Worm (Caenorhabditis elegans) whole organism, L3 larva: ENCODE data around the gene snr-1.

Experiments used
- elt-3 ChIP-seq, 3 experiments: fragments of 150-350 bp in 1 of 3; sonication (generic microtip) in 2 of 3; optimal IDR thresholded peaks; 2 replicates in 2 of 3; 4 replicates in 1 of 3; lab custom pipeline; 2014 to 2017; ENCODE audit warnings: missing biosample characterization in 3 of 3, missing genetic modification characterization in 3 of 3
- jun-1 ChIP-seq: fragments of 150-350 bp; optimal IDR thresholded peaks from 2 replicates; lab custom pipeline; 2014; ENCODE audit warnings: missing biosample characterization, missing genetic modification reagents, missing genetic modification characterization
- nfya-1 ChIP-seq: sonication (generic microtip); optimal IDR thresholded peaks from 2 replicates; lab custom pipeline; 2017; ENCODE audit warnings: missing genetic modification characterization, mild to moderate bottlenecking, missing compliant biosample characterization, antibody characterized with exemption, moderate library complexity; ENCODE audit not compliant: insufficient read depth
- nhr-12 ChIP-seq: fragments of 150-350 bp; optimal IDR thresholded peaks from 2 replicates; lab custom pipeline; 2014; ENCODE audit warnings: missing biosample characterization, missing genetic modification characterization
- nhr-76 ChIP-seq: fragments of 150-350 bp; sonication (generic microtip); optimal IDR thresholded peaks from 5 replicates; lab custom pipeline; 2014; ENCODE audit warnings: missing biosample characterization, missing genetic modification characterization
- nhr-77 ChIP-seq: fragments of 150-350 bp; optimal IDR thresholded peaks from 2 replicates; lab custom pipeline; 2014; ENCODE audit warnings: missing biosample characterization, missing genetic modification characterization
- pqm-1 ChIP-seq: fragments of 150-350 bp; optimal IDR thresholded peaks from 2 replicates; lab custom pipeline; 2017; ENCODE audit warnings: missing biosample characterization, missing genetic modification characterization, inconsistent platforms
- skn-1 ChIP-seq: fragments of 150-350 bp; optimal IDR thresholded peaks from 2 replicates; lab custom pipeline; 2014; ENCODE audit warnings: missing biosample characterization, missing genetic modification characterization
- unc-62 ChIP-seq: fragments of 150-350 bp; sonication (generic microtip); optimal IDR thresholded peaks from 4 replicates; lab custom pipeline; 2014; ENCODE audit warnings: missing biosample characterization, missing genetic modification reagents, missing genetic modification characterization
- ztf-11 ChIP-seq: fragments of 150-350 bp; optimal IDR thresholded peaks from 2 replicates; lab custom pipeline; 2014; ENCODE audit warnings: missing biosample characterization, missing genetic modification characterization

DNA sequence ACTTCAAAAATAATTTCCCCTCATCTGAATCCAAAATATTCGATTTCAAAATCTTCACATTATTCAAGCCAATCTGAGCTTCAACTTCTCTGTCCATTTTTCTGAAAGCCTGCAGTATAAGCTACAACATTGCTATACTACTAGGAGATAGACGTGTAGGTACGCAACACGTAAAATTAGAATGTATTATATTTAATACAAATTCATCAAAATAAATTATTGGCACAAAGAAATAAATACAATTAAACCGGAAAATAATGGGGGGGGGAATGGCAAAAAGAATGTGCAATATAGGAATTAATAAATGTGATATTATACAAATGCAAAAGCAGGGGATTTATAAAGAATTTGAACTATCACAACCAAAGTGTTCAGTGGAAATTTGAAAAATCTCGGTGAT, 9.2 kb upstream of the snr-1 start, which contains the start of gene Y116A8C.25:
- TF ChIP-seq unc-62 (GFP tag; lab: Kevin White, UChicago) (no peak), ztf-11 (no peak), nhr-12 (tag; lab: Kevin White, UChicago) (no peak), nhr-77 (no peak), pqm-1 (tag; lab: Kevin White, UChicago) (no peak), jun-1 (tag; lab: Kevin White, UChicago) (no peak), nfya-1 (tag; lab: Kevin White, UChicago) (no peak), elt-3 (tag; optimal IDR thresholded peaks at IDR 0.05; lab: Kevin White, UChicago) (no peak), skn-1 (tag; lab: Kevin White, UChicago) (no peak), nhr-76 (tag; lab: Kevin White, UChicago) (no peak)
